Worm (Caenorhabditis elegans) whole organism, young adult: ENCODE results near the gene C09F12.3.

Source experiments
- B0261.1 ChIP-seq: sonication (generic microtip); optimal IDR thresholded peaks from 2 replicates; lab custom pipeline; 2016; ENCODE audit warnings: mild to moderate bottlenecking, missing genetic modification characterization, moderate library complexity, missing compliant biosample characterization
- F37B4.10 ChIP-seq: fragments of 200-800 bp; sonication (Bioruptor generic); IDR thresholded peaks from 2 replicates; pipeline ENCODE4 v1.3.6; 2022; ENCODE audit warnings: missing genetic modification characterization, missing compliant biosample characterization
- F55B11.4 ChIP-seq: sonication (generic microtip); optimal IDR thresholded peaks from 2 replicates; lab custom pipeline; 2016; ENCODE audit warnings: missing compliant biosample characterization, missing genetic modification characterization, borderline replicate concordance; ENCODE audit not compliant: insufficient read depth
- K11D2.4 ChIP-seq: fragments of 200-800 bp; sonication (Bioruptor generic); IDR thresholded peaks from 2 replicates; pipeline ENCODE4 v1.3.6; 2022; ENCODE audit warnings: missing genetic modification reagents, missing genetic modification characterization, missing compliant biosample characterization
- ZK185.1 ChIP-seq: sonication (generic microtip); optimal IDR thresholded peaks from 2 replicates; lab custom pipeline; 2016; ENCODE audit warnings: mild to moderate bottlenecking, missing genetic modification characterization, missing compliant biosample characterization; ENCODE audit not compliant: poor library complexity, severe bottlenecking
- akir-1 ChIP-seq: fragments of 200-800 bp; sonication (Bioruptor generic); optimal IDR thresholded peaks from 2 replicates; lab custom pipeline; 2018; ENCODE audit warnings: mild to moderate bottlenecking, missing genetic modification characterization, moderate library complexity, missing compliant biosample characterization
- ama-1 ChIP-seq, 3 experiments: fragments of 150-350 bp in 1 of 3; sonication (generic microtip) in 2 of 3; optimal IDR thresholded peaks; 2 replicates each; lab custom pipeline; 2014 to 2018; ENCODE audit warnings: missing biosample characterization in 2 of 3, missing genetic modification characterization in 2 of 3, missing genetic modification reagents in 2 of 3
- atf-7 ChIP-seq: sonication (generic microtip); optimal IDR thresholded peaks from 2 replicates; lab custom pipeline; 2017; ENCODE audit warnings: mild to moderate bottlenecking, missing genetic modification characterization, missing compliant biosample characterization
- bed-1 ChIP-seq: fragments of 200-800 bp; sonication (Bioruptor generic); IDR thresholded peaks from 2 replicates; pipeline ENCODE4 v1.3.6; 2022; ENCODE audit warnings: missing genetic modification reagents, missing genetic modification characterization, missing compliant biosample characterization
- ceh-100 ChIP-seq: fragments of 200-800 bp; sonication (Bioruptor generic); IDR thresholded peaks from 2 replicates; pipeline ENCODE4 v1.3.6; 2022; ENCODE audit warnings: missing genetic modification reagents, missing genetic modification characterization, missing compliant biosample characterization
- ceh-79 ChIP-seq: sonication (generic microtip); optimal IDR thresholded peaks from 2 replicates; lab custom pipeline; 2017; ENCODE audit warnings: mild to moderate bottlenecking, missing genetic modification characterization, missing compliant biosample characterization
- ceh-91 ChIP-seq: fragments of 200-800 bp; sonication (Bioruptor generic); IDR thresholded peaks from 2 replicates; pipeline ENCODE4 v1.3.6; 2022; ENCODE audit warnings: missing genetic modification reagents, missing genetic modification characterization, missing compliant biosample characterization
- dox-1 ChIP-seq: fragments of 200-800 bp; sonication (Bioruptor generic); IDR thresholded peaks from 2 replicates; pipeline ENCODE4 v1.3.6; 2022; ENCODE audit warnings: missing genetic modification reagents, missing genetic modification characterization, missing compliant biosample characterization
- egrh-3 ChIP-seq: fragments of 200-800 bp; sonication (Bioruptor generic); IDR thresholded peaks from 2 replicates; pipeline ENCODE4 v1.3.6; 2022; ENCODE audit warnings: missing genetic modification reagents, missing genetic modification characterization, missing compliant biosample characterization
- ekl-4 ChIP-seq: fragments of 200-800 bp; sonication (Bioruptor generic); IDR thresholded peaks from 2 replicates; pipeline ENCODE4 v1.3.6; 2022; ENCODE audit warnings: missing genetic modification reagents, missing genetic modification characterization, missing compliant biosample characterization
- hrde-1 ChIP-seq: sonication (generic microtip); optimal IDR thresholded peaks from 2 replicates; lab custom pipeline; 2016; ENCODE audit warnings: missing genetic modification characterization, mild to moderate bottlenecking, missing compliant biosample characterization, moderate library complexity, missing genotype, missing genetic modification reagents, borderline replicate concordance
- lin-26 ChIP-seq: fragments of 200-800 bp; sonication (Bioruptor generic); IDR thresholded peaks from 2 replicates; pipeline ENCODE4 v1.3.6; 2022; ENCODE audit warnings: missing genetic modification reagents, missing genetic modification characterization, missing compliant biosample characterization
- lin-35 ChIP-seq, 3 experiments: fragments of 150-350 bp in 2 of 3; sonication (generic microtip) in 1 of 3; optimal IDR thresholded peaks; 2 replicates each; lab custom pipeline; 2014 to 2018; ENCODE audit warnings: missing biosample characterization in 3 of 3, missing genetic modification characterization in 3 of 3, missing genetic modification reagents in 3 of 3
- lin-40 ChIP-seq: sonication (generic microtip); optimal IDR thresholded peaks from 2 replicates; lab custom pipeline; 2016; ENCODE audit warnings: missing genetic modification characterization, mild to moderate bottlenecking, missing compliant biosample characterization, missing genotype, missing genetic modification reagents
- madf-6 ChIP-seq: fragments of 200-800 bp; sonication (Bioruptor generic); IDR thresholded peaks from 2 replicates; pipeline ENCODE4 v1.3.6; 2022; ENCODE audit warnings: missing genetic modification reagents, missing genetic modification characterization, missing compliant biosample characterization
- nhr-179 ChIP-seq: sonication (generic microtip); optimal IDR thresholded peaks from 2 replicates; lab custom pipeline; 2016; ENCODE audit warnings: mild to moderate bottlenecking, missing genetic modification characterization, missing compliant biosample characterization
- nhr-80 ChIP-seq: sonication (generic microtip); optimal IDR thresholded peaks from 2 replicates; lab custom pipeline; 2016; ENCODE audit warnings: missing genetic modification characterization, missing compliant biosample characterization
- sea-2 ChIP-seq: fragments of 200-800 bp; sonication (Bioruptor generic); IDR thresholded peaks from 2 replicates; pipeline ENCODE4 v1.3.6; 2022; ENCODE audit warnings: missing genetic modification characterization, missing compliant biosample characterization
- snpc-1.1 ChIP-seq: sonication (generic microtip); optimal IDR thresholded peaks from 2 replicates; lab custom pipeline; 2017; ENCODE audit warnings: missing genetic modification characterization, mild to moderate bottlenecking, missing compliant biosample characterization, antibody characterized with exemption, moderate library complexity, missing genotype, missing genetic modification reagents; ENCODE audit not compliant: insufficient read depth
- somi-1 ChIP-seq: fragments of 200-800 bp; sonication (Bioruptor generic); optimal IDR thresholded peaks from 2 replicates; lab custom pipeline; 2018; ENCODE audit warnings: mild to moderate bottlenecking, missing genetic modification characterization, missing compliant biosample characterization
- tbp1 ChIP-seq: fragments of 200-800 bp; sonication (Bioruptor generic); optimal IDR thresholded peaks from 2 replicates; lab custom pipeline; 2018; ENCODE audit warnings: mild to moderate bottlenecking, missing genetic modification characterization, missing compliant biosample characterization
- unc-62 ChIP-seq: fragments of 150-350 bp; optimal IDR thresholded peaks from 2 replicates; lab custom pipeline; 2014; ENCODE audit warnings: missing biosample characterization, missing genetic modification reagents, missing genetic modification characterization
- zfh-2 ChIP-seq: fragments of 200-800 bp; sonication (Bioruptor generic); conservative IDR thresholded peaks from 2 replicates; pipeline ENCODE4 v1.3.6; 2022; ENCODE audit warnings: missing genetic modification reagents, missing genetic modification characterization, missing compliant biosample characterization
- ztf-22 ChIP-seq: fragments of 200-800 bp; sonication (Bioruptor generic); optimal IDR thresholded peaks from 2 replicates; lab custom pipeline; 2018; ENCODE audit warnings: mild to moderate bottlenecking, missing genetic modification characterization, moderate library complexity, missing compliant biosample characterization

C09F12.3 gene

ce11 chrX:11034430-11035117 lies 8.1 kb downstream of the C09F12.3 start (continued):
- TF ChIP-seq snpc-1.1 (no peak), ekl-4 (GFP tag; lab: Robert Waterston, UW) (no peak), lin-40 (tag; lab: Kevin White, UChicago) (peak; percentile 18), ZK185.1 (tag; lab: Kevin White, UChicago) (no peak), F37B4.10 (GFP tag; lab: Robert Waterston, UW) (no peak), ceh-91 (GFP tag; lab: Robert Waterston, UW) (no peak), lin-35 (GFP tag; optimal IDR thresholded peaks at IDR 0.05; lab: Kevin White, UChicago) (no peak), nhr-179 (tag; lab: Kevin White, UChicago) (no peak), dox-1 (GFP tag; lab: Robert Waterston, UW) (0 out of 2 replicates have a peak, but pooled peaks have one; percentile 28), madf-6 (GFP tag; lab: Robert Waterston, UW) (no peak)

ce11 chrX:11033952-11034287 lies 8.8 kb downstream of the C09F12.3 start:
- no peak for TF ChIP-seq lin-26 (GFP tag; lab: Robert Waterston, UW)
- no peak for TF ChIP-seq egrh-3 (GFP tag; lab: Robert Waterston, UW)
- TF ChIP-seq bed-1 (GFP tag; lab: Robert Waterston, UW): no peak
- TF ChIP-seq B0261.1: no peak

ce11 chrX:11033128-11033951 lies 9.3 kb downstream of the C09F12.3 start:
- TF ChIP-seq nhr-80 (tag; lab: Kevin White, UChicago) (no peak), sea-2 (GFP tag; lab: Robert Waterston, UW) (no peak), tbp1 (GFP tag; lab: Kevin White, UChicago) (no peak), ceh-79 (tag; lab: Kevin White, UChicago) (no peak), F37B4.10 (GFP tag; lab: Robert Waterston, UW) (0 out of 2 replicates have a peak, but pooled peaks have one; percentile 47), zfh-2 (0 out of 2 replicates have a peak, but pooled peaks have one; percentile 18)

- no peak for TF ChIP-seq K11D2.4
- TF ChIP-seq akir-1 (GFP tag; lab: Kevin White, UChicago): no peak
- TF ChIP-seq F37B4.10 (GFP tag; lab: Robert Waterston, UW): no peak
- TF ChIP-seq lin-40 (tag; lab: Kevin White, UChicago): no peak
- no peak for TF ChIP-seq atf-7 (tag; lab: Kevin White, UChicago)
- no peak for TF ChIP-seq nhr-179 (tag; lab: Kevin White, UChicago)
- TF ChIP-seq unc-62 (GFP tag; lab: Kevin White, UChicago): no peak
- no peak for TF ChIP-seq ama-1 (optimal IDR thresholded peaks at IDR 0.05; lab: Kevin White, UChicago)
- no peak for TF ChIP-seq ama-1 (GFP tag; optimal IDR thresholded peaks at IDR 0.05; lab: Kevin White, UChicago)
- TF ChIP-seq ceh-100 (GFP tag; lab: Robert Waterston, UW): no peak
- no peak for TF ChIP-seq ztf-22 (GFP tag; lab: Kevin White, UChicago)
- no peak for TF ChIP-seq F55B11.4 (tag; lab: Kevin White, UChicago)
- no peak for TF ChIP-seq lin-26 (GFP tag; lab: Robert Waterston, UW)
- no peak for TF ChIP-seq hrde-1 (tag; lab: Kevin White, UChicago)
- TF ChIP-seq somi-1: no peak
- TF ChIP-seq, all 124 proteins: peak for 0
Measured at ce11 chrX:11032412-11032811, 10.3 kb downstream of the C09F12.3 start.
